Fruit fly (Drosophila melanogaster) whole organism, embryonic: ENCODE results near the gene CG34303.
A peak's percentile ranks its signal among the peaks of the same experiment; 100 is the strongest.

Experiments used
- Bdp1 ChIP-seq: fragments of 200-800 bp; sonication (Bioruptor generic); optimal IDR thresholded peaks from 3 replicates; lab custom pipeline; 2016; ENCODE audit warnings: missing biosample characterization, missing genetic modification characterization
- Blimp-1 ChIP-seq: fragments of 200-800 bp; sonication (Bioruptor generic); optimal IDR thresholded peaks from 3 replicates; lab custom pipeline; 2018; ENCODE audit warnings: missing biosample characterization, missing genetic modification characterization, mild to moderate bottlenecking, moderate library complexity, missing genetic modification reagents
- CG10462 ChIP-seq: fragments of 200-800 bp; sonication (Bioruptor generic); optimal IDR thresholded peaks from 2 replicates; lab custom pipeline; 2016; ENCODE audit warnings: missing biosample characterization, missing genetic modification characterization
- CG10654 ChIP-seq: fragments of 200-800 bp; sonication (Bioruptor generic); optimal IDR thresholded peaks from 2 replicates; lab custom pipeline; 2016; ENCODE audit warnings: missing biosample characterization, missing genetic modification characterization
- CG11696 ChIP-seq: fragments of 200-800 bp; sonication (Bioruptor generic); IDR thresholded peaks from 2 replicates; pipeline ENCODE4 v1.3.6; 2022; ENCODE audit warnings: missing biosample characterization, missing genetic modification characterization
- CG12299 ChIP-seq: fragments of 200-800 bp; sonication (Bioruptor generic); optimal IDR thresholded peaks from 2 replicates; lab custom pipeline; 2018; ENCODE audit warnings: missing biosample characterization, mild to moderate bottlenecking, missing genetic modification characterization
- CG13287 ChIP-seq: fragments of 200-800 bp; sonication (Bioruptor generic); IDR thresholded peaks from 2 replicates; pipeline ENCODE4 v1.3.6; 2022; ENCODE audit warnings: missing biosample characterization, missing genetic modification characterization; ENCODE audit not compliant: partially characterized antibody
- CG14441 ChIP-seq: fragments of 200-800 bp; sonication (Bioruptor generic); IDR thresholded peaks from 2 replicates; pipeline ENCODE4 v1.3.6; 2022; ENCODE audit warnings: missing biosample characterization, missing genetic modification characterization
- CG15011 ChIP-seq: fragments of 200-800 bp; sonication (Bioruptor generic); optimal IDR thresholded peaks from 3 replicates; lab custom pipeline; 2018; ENCODE audit warnings: missing biosample characterization, mild to moderate bottlenecking, missing genetic modification characterization
- CG15073 ChIP-seq: fragments of 200-800 bp; sonication (Bioruptor generic); optimal IDR thresholded peaks from 2 replicates; lab custom pipeline; 2016; ENCODE audit warnings: missing biosample characterization, missing genetic modification characterization
- CG16813 ChIP-seq: fragments of 200-800 bp; sonication (Bioruptor generic); IDR thresholded peaks from 3 replicates; pipeline ENCODE4 v1.3.6; 2022; ENCODE audit warnings: missing biosample characterization, missing genetic modification characterization; ENCODE audit not compliant: partially characterized antibody
- CG17912 ChIP-seq: fragments of 200-800 bp; sonication (Bioruptor generic); optimal IDR thresholded peaks from 2 replicates; lab custom pipeline; 2018; ENCODE audit warnings: missing biosample characterization, mild to moderate bottlenecking, missing genetic modification characterization
- CG2889 ChIP-seq: fragments of 200-800 bp; sonication (Bioruptor generic); IDR thresholded peaks from 3 replicates; pipeline ENCODE4 v1.3.6; 2022; ENCODE audit warnings: missing biosample characterization, missing genetic modification characterization
- CG3065 ChIP-seq: fragments of 200-800 bp; sonication (Bioruptor generic); optimal IDR thresholded peaks from 2 replicates; lab custom pipeline; 2016; ENCODE audit warnings: missing biosample characterization, missing genetic modification characterization
- CG34422 ChIP-seq: fragments of 200-800 bp; sonication (Bioruptor generic); IDR thresholded peaks from 3 replicates; pipeline ENCODE4 v1.3.6; 2022; ENCODE audit warnings: missing biosample characterization, missing genetic modification characterization
- CG3838 ChIP-seq: fragments of 200-800 bp; sonication (Bioruptor generic); optimal IDR thresholded peaks from 3 replicates; lab custom pipeline; 2016; ENCODE audit warnings: missing biosample characterization, missing genetic modification characterization
- CG4282 ChIP-seq: fragments of 200-800 bp; sonication (Bioruptor generic); optimal IDR thresholded peaks from 2 replicates; lab custom pipeline; 2016; ENCODE audit warnings: missing biosample characterization, missing genetic modification characterization
- CG6765 ChIP-seq: fragments of 200-800 bp; sonication (Bioruptor generic); optimal IDR thresholded peaks from 3 replicates; lab custom pipeline; 2017; ENCODE audit warnings: missing biosample characterization, mild to moderate bottlenecking, missing genetic modification characterization
- CG8765 ChIP-seq: fragments of 200-800 bp; sonication (Bioruptor generic); IDR thresholded peaks from 2 replicates; pipeline ENCODE4 v1.3.6; 2022; ENCODE audit warnings: missing biosample characterization, missing genetic modification characterization
- CG9932 ChIP-seq: fragments of 200-800 bp; sonication (Bioruptor generic); IDR thresholded peaks from 2 replicates; pipeline ENCODE4 v1.3.6; 2022; ENCODE audit warnings: missing biosample characterization, missing genetic modification characterization
- CkIIα-i1 ChIP-seq: fragments of 200-800 bp; sonication (Bioruptor generic); IDR thresholded peaks from 2 replicates; pipeline ENCODE4 v1.3.6; 2022; ENCODE audit warnings: missing biosample characterization, missing genetic modification characterization
- CrebB ChIP-seq: fragments of 200-800 bp; sonication (Bioruptor generic); optimal IDR thresholded peaks from 3 replicates; lab custom pipeline; 2018; ENCODE audit warnings: missing biosample characterization, mild to moderate bottlenecking, missing genetic modification characterization
- Dbx ChIP-seq: fragments of 200-800 bp; sonication (Bioruptor generic); IDR thresholded peaks from 3 replicates; pipeline ENCODE4 v1.3.6; 2022; ENCODE audit warnings: missing biosample characterization, missing genetic modification characterization
- Dref ChIP-seq: fragments of 200-800 bp; sonication (Bioruptor generic); IDR thresholded peaks from 2 replicates; pipeline ENCODE4 v1.3.6; 2022; ENCODE audit warnings: missing biosample characterization, missing genetic modification characterization
- E2f1 ChIP-seq: fragments of 200-800 bp; sonication (Bioruptor generic); IDR thresholded peaks from 2 replicates; pipeline ENCODE4 v1.3.6; 2022; ENCODE audit warnings: missing biosample characterization, missing genetic modification characterization
- Fer3 ChIP-seq: fragments of 200-800 bp; sonication (Bioruptor generic); optimal IDR thresholded peaks from 2 replicates; lab custom pipeline; 2018; ENCODE audit warnings: missing biosample characterization, mild to moderate bottlenecking, missing genetic modification characterization, moderate library complexity
- HmgD ChIP-seq: fragments of 200-800 bp; sonication (Bioruptor generic); optimal IDR thresholded peaks from 3 replicates; lab custom pipeline; 2016; ENCODE audit warnings: missing biosample characterization, missing genetic modification characterization
- Hr39 ChIP-seq: fragments of >200 bp; optimal IDR thresholded peaks from 2 replicates; lab custom pipeline; 2017
- Lhr ChIP-seq: fragments of 200-800 bp; sonication (Bioruptor generic); optimal IDR thresholded peaks from 3 replicates; lab custom pipeline; 2017; ENCODE audit warnings: mild to moderate bottlenecking, missing biosample characterization, missing genetic modification reagents, missing genetic modification characterization
- Meics ChIP-seq: fragments of 200-800 bp; sonication (Bioruptor generic); optimal IDR thresholded peaks from 2 replicates; lab custom pipeline; 2017; ENCODE audit warnings: missing biosample characterization, mild to moderate bottlenecking, missing genetic modification characterization
- Optix ChIP-seq: fragments of 200-800 bp; sonication (Bioruptor generic); IDR thresholded peaks from 3 replicates; pipeline ENCODE4 v1.3.6; 2022; ENCODE audit warnings: missing biosample characterization, missing genetic modification characterization
- Ravus ChIP-seq: fragments of 200-800 bp; sonication (Bioruptor generic); IDR thresholded peaks from 2 replicates; pipeline ENCODE4 v1.3.6; 2022; ENCODE audit warnings: missing biosample characterization, missing genetic modification characterization
- Scr ChIP-seq: fragments of 200-800 bp; sonication (Bioruptor generic); IDR thresholded peaks from 2 replicates; pipeline ENCODE4 v1.3.6; 2022; ENCODE audit warnings: missing biosample characterization, missing genetic modification characterization; ENCODE audit not compliant: partially characterized antibody
- Sox102F ChIP-seq: fragments of 200-800 bp; sonication (Bioruptor generic); optimal IDR thresholded peaks from 2 replicates; lab custom pipeline; 2018; ENCODE audit warnings: missing biosample characterization, mild to moderate bottlenecking, missing genetic modification characterization, moderate library complexity
- Xbp1 ChIP-seq: fragments of 200-800 bp; sonication (Bioruptor generic); optimal IDR thresholded peaks from 3 replicates; lab custom pipeline; 2016; ENCODE audit warnings: missing biosample characterization, mild to moderate bottlenecking, missing genetic modification characterization
- Xrp1 ChIP-seq: fragments of 200-800 bp; sonication (Bioruptor generic); IDR thresholded peaks from 2 replicates; pipeline ENCODE4 v1.3.6; 2022; ENCODE audit warnings: missing biosample characterization, missing genetic modification characterization
- az2 ChIP-seq: fragments of 200-800 bp; sonication (Bioruptor generic); optimal IDR thresholded peaks from 3 replicates; lab custom pipeline; 2016; ENCODE audit warnings: missing biosample characterization, missing genetic modification characterization
- bcd ChIP-seq: fragments of 200-800 bp; sonication (Bioruptor generic); optimal IDR thresholded peaks from 2 replicates; lab custom pipeline; 2017; ENCODE audit warnings: missing biosample characterization, mild to moderate bottlenecking, missing genetic modification characterization
- crp ChIP-seq, 2 experiments: fragments of 200-800 bp; sonication (Bioruptor generic); optimal IDR thresholded peaks; 2 replicates in 1 of 2; 3 replicates in 1 of 2; lab custom pipeline; 2017; ENCODE audit warnings: missing biosample characterization in 2 of 2, missing genetic modification characterization in 2 of 2, mild to moderate bottlenecking in 1 of 2, moderate library complexity in 1 of 2
- dimm ChIP-seq: fragments of 200-800 bp; sonication (Bioruptor generic); IDR thresholded peaks from 2 replicates; pipeline ENCODE4 v1.3.6; 2022; ENCODE audit warnings: missing biosample characterization, missing genetic modification characterization
- en ChIP-seq: fragments of 200-800 bp; sonication (Bioruptor generic); optimal IDR thresholded peaks from 2 replicates; lab custom pipeline; 2016; ENCODE audit warnings: missing biosample characterization, missing genetic modification characterization
- maf-S ChIP-seq: fragments of 200-800 bp; sonication (Bioruptor generic); optimal IDR thresholded peaks from 2 replicates; lab custom pipeline; 2016; ENCODE audit warnings: missing biosample characterization, missing genetic modification characterization
- nerfin-2 ChIP-seq: fragments of 200-800 bp; sonication (Bioruptor generic); IDR thresholded peaks from 2 replicates; pipeline ENCODE4 v1.3.6; 2022; ENCODE audit warnings: missing biosample characterization, missing genetic modification characterization; ENCODE audit not compliant: partially characterized antibody
- nmo ChIP-seq: fragments of 200-800 bp; sonication (Bioruptor generic); optimal IDR thresholded peaks from 2 replicates; lab custom pipeline; 2018; ENCODE audit warnings: missing biosample characterization, mild to moderate bottlenecking, missing genetic modification characterization, moderate library complexity
- otp ChIP-seq: fragments of 200-800 bp; sonication (Bioruptor generic); IDR thresholded peaks from 3 replicates; pipeline ENCODE4, ENCODE4 v1.3.6; 2022; ENCODE audit warnings: missing biosample characterization, missing genetic modification characterization
- pzg ChIP-seq: fragments of 200-800 bp; sonication (Bioruptor generic); optimal IDR thresholded peaks from 3 replicates; lab custom pipeline; 2018; ENCODE audit warnings: missing biosample characterization, mild to moderate bottlenecking, missing genetic modification characterization, moderate library complexity
- ro ChIP-seq: fragments of 200-800 bp; sonication (Bioruptor generic); IDR thresholded peaks from 2 replicates; pipeline ENCODE4 v1.3.6; 2022; ENCODE audit warnings: missing biosample characterization, missing genetic modification characterization
- row ChIP-seq: fragments of 200-800 bp; sonication (Bioruptor generic); IDR thresholded peaks from 3 replicates; pipeline ENCODE4 v1.3.6; 2022; ENCODE audit warnings: missing biosample characterization, missing genetic modification characterization
- sug ChIP-seq: fragments of 200-800 bp; optimal IDR thresholded peaks from 2 replicates; lab custom pipeline; 2019; ENCODE audit warnings: missing biosample characterization, mild to moderate bottlenecking, missing genetic modification characterization, moderate library complexity
- zen ChIP-seq: fragments of 200-800 bp; sonication (Bioruptor generic); optimal IDR thresholded peaks from 3 replicates; lab custom pipeline; 2018; ENCODE audit warnings: missing biosample characterization, mild to moderate bottlenecking, missing genetic modification characterization, moderate library complexity
- zfh2 ChIP-seq: fragments of 200-800 bp; sonication (Bioruptor generic); optimal IDR thresholded peaks from 2 replicates; lab custom pipeline; 2016; ENCODE audit warnings: missing biosample characterization, missing genetic modification characterization

Gene CG34303

DNA sequence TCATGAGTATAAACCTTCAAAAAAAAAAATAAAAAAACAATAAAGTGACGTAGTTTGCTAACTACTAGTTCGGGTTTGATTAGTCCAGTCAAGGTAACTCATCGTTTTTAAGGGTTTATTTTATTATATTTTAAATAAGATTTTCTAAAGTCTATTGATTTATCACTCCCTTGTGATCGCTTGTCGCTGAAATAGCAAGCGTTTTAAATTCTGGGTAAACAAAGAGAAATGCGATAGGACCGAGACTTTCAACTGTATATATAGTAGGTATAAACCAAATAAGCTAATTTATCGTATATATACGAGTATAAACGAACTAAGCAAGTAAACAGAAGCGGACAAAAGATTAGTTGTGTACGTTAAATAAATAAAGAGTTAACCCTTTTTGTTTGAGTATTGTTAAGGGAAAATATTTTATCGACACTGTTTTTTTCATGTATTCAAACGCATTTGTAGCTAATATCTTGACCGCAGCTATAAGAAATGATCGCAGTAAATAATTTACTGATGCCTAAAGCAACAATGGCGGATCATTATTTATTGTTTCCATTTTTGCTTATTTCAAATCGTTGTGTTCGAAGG, 16.9 kb upstream of the CG34303 start (continued):
- TF ChIP-seq Optix (GFP tag; lab: Robert Waterston, UW) (no peak), az2 (GFP tag; lab: Kevin White, UChicago) (peak; percentile 26), Dref (GFP tag; lab: Robert Waterston, UW) (no peak), CG8765 (GFP tag; lab: Robert Waterston, UW) (no peak), Lhr (GFP tag; lab: Kevin White, UChicago) (no peak), CG6765 (no peak), CG15073 (no peak), Blimp-1 (GFP tag; lab: Kevin White, UChicago) (no peak), Dbx (peak; percentile 51; the same call in 1 of the 3 replicates), CG10654 (no peak), en (no peak), Scr (GFP tag; lab: Robert Waterston, UW) (no peak), Xbp1 (GFP tag; lab: Kevin White, UChicago) (peak; percentile 44), CG10462 (no peak), pzg (GFP tag; lab: Kevin White, UChicago) (no peak), CG16813 (GFP tag; lab: Robert Waterston, UW) (no peak), Meics (peak; percentile 34), Fer3 (tag; lab: Kevin White, UChicago) (peak; percentile 37), nerfin-2 (GFP tag; lab: Robert Waterston, UW) (no peak), Ravus (GFP tag; lab: Robert Waterston, UW) (no peak; the same call in 1 of the 2 replicates), CG3065 (GFP tag; lab: Kevin White, UChicago) (no peak), ro (GFP tag; lab: Robert Waterston, UW) (no peak), zfh2 (GFP tag; lab: Kevin White, UChicago) (no peak), nmo (GFP tag; lab: Kevin White, UChicago) (peak; percentile 35), CG34422 (GFP tag; lab: Robert Waterston, UW) (no peak), Sox102F (GFP tag; lab: Kevin White, UChicago) (peak; percentile 50), crp (GFP tag; optimal IDR thresholded peaks at IDR 0.05; lab: Kevin White, UChicago) (no peak), CG12299 (tag; lab: Kevin White, UChicago) (peak; percentile 32), sug (tag; lab: Kevin White, UChicago) (no peak), HmgD (GFP tag; lab: Kevin White, UChicago) (no peak), CG15011 (GFP tag; lab: Kevin White, UChicago) (no peak), dimm (no peak), otp (GFP tag; lab: Robert Waterston, UW) (peak; percentile 57; the same call in 2 of the 3 replicates), Xrp1 (peak; percentile 57; the same call in 1 of the 2 replicates), E2f1 (GFP tag; lab: Robert Waterston, UW) (no peak), CG11696 (GFP tag; lab: Robert Waterston, UW) (peak; percentile 71), zen (tag; lab: Kevin White, UChicago) (no peak), bcd (GFP tag; lab: Kevin White, UChicago) (peak; percentile 15), CG9932 (GFP tag; lab: Robert Waterston, UW) (peak; percentile 62), Hr39 (no peak), row (GFP tag; lab: Robert Waterston, UW) (peak; percentile 51; the same call in 2 of the 3 replicates), CG17912 (GFP tag; lab: Kevin White, UChicago) (no peak), CG13287 (GFP tag; lab: Robert Waterston, UW) (no peak), CG2889 (peak; percentile 25; the same call in 1 of the 3 replicates), CrebB (tag; lab: Kevin White, UChicago) (peak; percentile 22), CkIIα-i1 (GFP tag; lab: Robert Waterston, UW) (no peak), CG14441 (GFP tag; lab: Robert Waterston, UW) (no peak), maf-S (peak; percentile 11), CG3838 (GFP tag; lab: Kevin White, UChicago) (no peak), CG4282 (GFP tag; lab: Kevin White, UChicago) (no peak), Bdp1 (no peak)
